Fruit fly (Drosophila melanogaster): ENCODE data around the gene Ca-alpha1T.

DNA sequence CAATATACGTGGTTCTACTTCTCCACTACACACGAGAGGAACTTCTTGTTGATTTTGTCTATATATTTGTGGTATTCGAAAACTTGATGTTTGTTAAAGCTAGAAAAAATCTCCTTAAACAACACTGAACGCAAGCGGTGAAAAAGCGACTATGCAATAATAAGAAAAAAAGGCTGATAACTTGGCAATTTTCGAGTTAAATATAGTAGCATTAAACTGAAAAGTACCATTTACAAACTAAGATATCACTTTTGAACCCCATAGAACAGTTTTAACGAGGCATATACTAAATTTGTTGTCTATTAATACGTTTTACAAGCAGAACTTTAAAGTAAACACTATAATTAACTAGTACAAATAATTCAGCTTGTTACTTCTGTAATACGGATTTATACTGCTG, 114.6 kb downstream of the Ca-alpha1T start, which contains the start of gene CG4666:
- TF ChIP-seq h (optimal IDR thresholded peaks at IDR 0.05) (no peak), psq (optimal IDR thresholded peaks at IDR 0.05) (no peak), Myc (optimal IDR thresholded peaks at IDR 0.05) (no peak), ttk (optimal IDR thresholded peaks at IDR 0.05) (no peak), insv (optimal IDR thresholded peaks at IDR 0.05) (no peak), Sin3A (optimal IDR thresholded peaks at IDR 0.05) (no peak)
